Worm (Caenorhabditis elegans) whole organism, L3 larva: ENCODE results near the gene wht-3.
A peak's percentile ranks its signal among the peaks of the same experiment; 100 is the strongest.

ENCODE experiments used
- R02D3.7 ChIP-seq: fragments of 150-350 bp; optimal IDR thresholded peaks from 2 replicates; lab custom pipeline; 2014; ENCODE audit warnings: missing biosample characterization, missing genetic modification characterization
- ZK546.5 ChIP-seq: sonication (generic microtip); optimal IDR thresholded peaks from 2 replicates; lab custom pipeline; 2017; ENCODE audit warnings: missing biosample characterization, missing genetic modification characterization
- ama-1 ChIP-seq: fragments of 150-350 bp; optimal IDR thresholded peaks from 2 replicates; lab custom pipeline; 2018
- ceh-16 ChIP-seq: sonication (generic microtip); optimal IDR thresholded peaks from 2 replicates; lab custom pipeline; 2017; ENCODE audit warnings: missing biosample characterization, missing genetic modification characterization
- ceh-28 ChIP-seq: fragments of 150-350 bp; optimal IDR thresholded peaks from 2 replicates; lab custom pipeline; 2014; ENCODE audit warnings: missing biosample characterization, missing genetic modification reagents, missing genetic modification characterization
- egl-27 ChIP-seq: sonication (generic microtip); optimal IDR thresholded peaks from 4 replicates; lab custom pipeline; 2017; ENCODE audit warnings: missing biosample characterization, missing genetic modification reagents, missing genetic modification characterization
- elt-1 ChIP-seq: fragments of 150-350 bp; optimal IDR thresholded peaks from 2 replicates; lab custom pipeline; 2014; ENCODE audit warnings: missing biosample characterization, missing genetic modification characterization
- elt-2 ChIP-seq: sonication (generic microtip); optimal IDR thresholded peaks from 2 replicates; lab custom pipeline; 2016; ENCODE audit warnings: missing genetic modification reagents, mild to moderate bottlenecking, missing genetic modification characterization, missing compliant biosample characterization
- elt-3 ChIP-seq, 3 experiments: fragments of 150-350 bp in 1 of 3; sonication (generic microtip) in 2 of 3; optimal IDR thresholded peaks; 2 replicates in 2 of 3; 4 replicates in 1 of 3; lab custom pipeline; 2014 to 2017; ENCODE audit warnings: missing biosample characterization in 3 of 3, missing genetic modification characterization in 3 of 3
- eor-1 ChIP-seq, 2 experiments: fragments of 150-350 bp; optimal IDR thresholded peaks; 2 replicates each; lab custom pipeline; 2014 to 2018; ENCODE audit warnings: missing biosample characterization in 2 of 2, missing genetic modification characterization in 2 of 2
- fos-1 ChIP-seq: fragments of 150-350 bp; optimal IDR thresholded peaks from 2 replicates; lab custom pipeline; 2014; ENCODE audit warnings: missing biosample characterization, missing genetic modification characterization
- hmg-11 ChIP-seq: sonication (generic microtip); optimal IDR thresholded peaks from 2 replicates; lab custom pipeline; 2016; ENCODE audit warnings: missing genetic modification characterization, missing compliant biosample characterization
- jun-1 ChIP-seq: fragments of 150-350 bp; optimal IDR thresholded peaks from 2 replicates; lab custom pipeline; 2014; ENCODE audit warnings: missing biosample characterization, missing genetic modification reagents, missing genetic modification characterization
- lin-15B ChIP-seq: fragments of 150-350 bp; optimal IDR thresholded peaks from 2 replicates; lab custom pipeline; 2014; ENCODE audit warnings: missing biosample characterization, missing genetic modification characterization
- lin-39 ChIP-seq: fragments of 150-350 bp; optimal IDR thresholded peaks from 2 replicates; lab custom pipeline; 2018; ENCODE audit warnings: missing biosample characterization, missing genetic modification reagents, missing genetic modification characterization
- lsy-12 ChIP-seq: sonication (generic microtip); optimal IDR thresholded peaks from 2 replicates; lab custom pipeline; 2016; ENCODE audit warnings: mild to moderate bottlenecking, missing genetic modification characterization, missing compliant biosample characterization
- mml-1 ChIP-seq: fragments of 150-350 bp; sonication (generic microtip); optimal IDR thresholded peaks from 3 replicates; lab custom pipeline; 2014; ENCODE audit warnings: missing biosample characterization, missing genetic modification characterization
- nhr-11 ChIP-seq: fragments of 150-350 bp; optimal IDR thresholded peaks from 2 replicates; lab custom pipeline; 2014; ENCODE audit warnings: missing biosample characterization, missing genetic modification characterization
- nhr-23 ChIP-seq: fragments of 150-350 bp; optimal IDR thresholded peaks from 2 replicates; lab custom pipeline; 2014; ENCODE audit warnings: missing biosample characterization, missing genetic modification reagents, missing genetic modification characterization
- nhr-25 ChIP-seq: sonication (generic microtip); optimal IDR thresholded peaks from 2 replicates; lab custom pipeline; 2017; ENCODE audit warnings: missing biosample characterization, missing genetic modification characterization
- nhr-28 ChIP-seq: fragments of 150-350 bp; optimal IDR thresholded peaks from 2 replicates; lab custom pipeline; 2014; ENCODE audit warnings: missing biosample characterization, missing genetic modification characterization
- nhr-43 ChIP-seq: sonication (generic microtip); optimal IDR thresholded peaks from 2 replicates; lab custom pipeline; 2016; ENCODE audit warnings: mild to moderate bottlenecking, missing genetic modification characterization, missing compliant biosample characterization; ENCODE audit not compliant: poor library complexity, severe bottlenecking
- nhr-67 ChIP-seq: fragments of 150-350 bp; optimal IDR thresholded peaks from 2 replicates; lab custom pipeline; 2014; ENCODE audit warnings: missing biosample characterization, missing genetic modification characterization
- nhr-77 ChIP-seq: fragments of 150-350 bp; optimal IDR thresholded peaks from 2 replicates; lab custom pipeline; 2014; ENCODE audit warnings: missing biosample characterization, missing genetic modification characterization
- pha-4 ChIP-seq: fragments of 150-350 bp; optimal IDR thresholded peaks from 2 replicates; lab custom pipeline; 2014; ENCODE audit warnings: missing biosample characterization, missing genetic modification reagents, missing genetic modification characterization
- pqm-1 ChIP-seq: fragments of 150-350 bp; optimal IDR thresholded peaks from 2 replicates; lab custom pipeline; 2017; ENCODE audit warnings: missing biosample characterization, missing genetic modification characterization, inconsistent platforms
- sea-2 ChIP-seq: fragments of 150-350 bp; sonication (generic microtip); optimal IDR thresholded peaks from 4 replicates; lab custom pipeline; 2014; ENCODE audit warnings: missing biosample characterization, missing genetic modification reagents, missing genetic modification characterization
- skn-1 ChIP-seq: fragments of 150-350 bp; optimal IDR thresholded peaks from 2 replicates; lab custom pipeline; 2014; ENCODE audit warnings: missing biosample characterization, missing genetic modification characterization
- snpc-4 ChIP-seq: fragments of 150-350 bp; optimal IDR thresholded peaks from 2 replicates; lab custom pipeline; 2014; ENCODE audit warnings: missing biosample characterization, missing genetic modification characterization
- tbx-2 ChIP-seq: sonication (generic microtip); optimal IDR thresholded peaks from 2 replicates; lab custom pipeline; 2016; ENCODE audit warnings: mild to moderate bottlenecking, missing genetic modification characterization, missing compliant biosample characterization
- unc-39 ChIP-seq: sonication (generic microtip); optimal IDR thresholded peaks from 4 replicates; lab custom pipeline; 2017; ENCODE audit warnings: missing biosample characterization, missing genetic modification characterization
- unc-62 ChIP-seq: fragments of 150-350 bp; sonication (generic microtip); optimal IDR thresholded peaks from 4 replicates; lab custom pipeline; 2014; ENCODE audit warnings: missing biosample characterization, missing genetic modification reagents, missing genetic modification characterization
- zag-1 ChIP-seq: fragments of 150-350 bp; optimal IDR thresholded peaks from 2 replicates; lab custom pipeline; 2014; ENCODE audit warnings: missing biosample characterization, missing genetic modification characterization
- ztf-11 ChIP-seq: fragments of 150-350 bp; optimal IDR thresholded peaks from 2 replicates; lab custom pipeline; 2014; ENCODE audit warnings: missing biosample characterization, missing genetic modification characterization
- ztf-4 ChIP-seq: fragments of 150-350 bp; optimal IDR thresholded peaks from 2 replicates; lab custom pipeline; 2014; ENCODE audit warnings: missing biosample characterization, missing genetic modification characterization

wht-3 gene

DNA sequence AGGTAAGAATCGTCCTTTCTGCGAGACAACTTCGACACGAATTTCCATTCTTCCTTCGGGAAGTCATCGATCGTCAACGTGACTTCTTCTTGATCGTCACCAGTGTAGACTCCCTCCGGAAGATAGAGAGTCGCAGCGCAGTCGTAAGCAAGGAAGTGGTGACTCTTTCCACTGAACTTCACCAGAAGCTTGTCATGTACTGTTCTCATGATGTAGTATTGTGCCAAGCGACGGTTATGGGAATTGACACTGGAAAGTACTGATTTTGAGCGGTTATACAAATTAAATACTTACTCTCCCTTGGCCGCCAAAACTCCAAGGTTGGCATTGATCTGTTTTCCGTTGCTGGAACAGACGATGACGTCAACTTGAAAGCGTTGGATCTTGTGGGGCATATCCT is 24.1 kb upstream of the wht-3 start:
- TF ChIP-seq zag-1 (tag; lab: Kevin White, UChicago), result no peak

DNA sequence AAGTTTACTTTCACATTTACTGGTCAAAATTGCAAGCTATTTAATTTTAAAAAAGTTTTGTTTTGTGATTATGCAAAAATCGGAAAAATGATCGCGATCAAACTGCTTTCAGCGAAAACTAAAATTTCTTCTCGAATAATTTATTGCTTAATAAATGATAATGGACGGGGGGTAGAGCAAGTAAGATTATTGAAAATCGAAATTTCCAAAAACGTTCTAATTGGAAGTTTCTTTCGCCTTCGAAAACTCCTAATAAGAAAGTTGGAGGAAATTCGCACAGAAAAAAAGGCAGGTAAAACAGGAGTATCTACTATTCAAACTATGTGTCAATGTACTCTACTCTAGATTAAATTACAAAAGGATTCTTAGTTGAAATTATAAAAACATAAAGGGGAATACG is 20.8 kb upstream of the wht-3 start:
- no peak for TF ChIP-seq pha-4 (tag; lab: Kevin White, UChicago)
- no peak for TF ChIP-seq nhr-11 (tag; lab: Kevin White, UChicago)
- TF ChIP-seq egl-27 (tag; lab: Kevin White, UChicago), result no peak
- no peak for TF ChIP-seq ama-1 (lab: Kevin White, UChicago)
- TF ChIP-seq hmg-11, result no peak
- no peak for TF ChIP-seq fos-1
- TF ChIP-seq nhr-23 (tag; lab: Kevin White, UChicago), result no peak
- TF ChIP-seq ztf-11 (tag; lab: Kevin White, UChicago), result no peak
- no peak for TF ChIP-seq ceh-28
- no peak for TF ChIP-seq tbx-2 (tag; lab: Kevin White, UChicago)
- no peak for TF ChIP-seq ztf-4 (tag; lab: Kevin White, UChicago)
- TF ChIP-seq jun-1 (tag; lab: Kevin White, UChicago), result no peak
- TF ChIP-seq nhr-25 (tag; lab: Kevin White, UChicago), result no peak
- TF ChIP-seq elt-1 (tag; lab: Kevin White, UChicago), result no peak
- TF ChIP-seq mml-1, result no peak
- TF ChIP-seq sea-2 (GFP tag; lab: Kevin White, UChicago), result no peak
- TF ChIP-seq nhr-43 (tag; lab: Kevin White, UChicago), result no peak
- TF ChIP-seq ZK546.5 (tag; lab: Kevin White, UChicago), result no peak
- no peak for TF ChIP-seq nhr-77
- TF ChIP-seq lin-39, result no peak

DNA sequence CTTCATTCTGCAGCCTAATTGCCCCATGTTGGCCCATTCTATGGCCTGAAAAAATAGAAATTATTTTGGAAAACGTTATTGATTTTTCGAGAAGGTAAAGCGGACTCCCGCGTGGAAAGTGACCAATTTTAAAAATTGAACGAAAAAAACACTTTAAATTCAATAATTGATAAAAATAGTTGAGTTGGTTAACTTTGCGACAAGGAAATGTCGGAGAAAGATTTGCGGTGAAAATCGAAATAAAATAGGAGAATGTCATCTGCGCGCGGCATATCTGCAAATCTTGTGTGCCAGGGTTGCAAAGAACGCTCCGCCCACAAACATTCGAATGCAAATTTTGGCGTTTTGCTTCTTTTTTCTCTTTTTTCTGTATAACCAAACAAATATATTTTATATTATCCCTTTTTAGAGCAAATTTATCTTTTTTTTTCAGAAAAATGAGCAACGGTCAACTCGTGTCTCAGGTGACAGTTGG is 19.5 kb upstream of the wht-3 start, which contains the start of the genes rnf-121 and C16C10.4:
TSS of gene rnf-121 (minus strand) at position 51 of the 475 bp plus-strand sequence.
TSS of gene C16C10.4 (plus strand) at position 434 of the 475 bp plus-strand sequence.
- TF ChIP-seq hmg-11 (peak; percentile 87), snpc-4 (tag; lab: Kevin White, UChicago) (peak; percentile 64), R02D3.7 (peak; percentile 29), nhr-23 (tag; lab: Kevin White, UChicago) (peak; percentile 55), pha-4 (tag; lab: Kevin White, UChicago) (peak; percentile 59), lsy-12 (peak; percentile 52), skn-1 (tag; lab: Kevin White, UChicago) (peak; percentile 31), lin-39 (no peak), nhr-28 (tag; lab: Kevin White, UChicago) (no peak), unc-39 (tag; lab: Kevin White, UChicago) (no peak), ceh-28 (peak; percentile 44), nhr-77 (no peak), nhr-25 (tag; lab: Kevin White, UChicago) (peak; percentile 22), elt-2 (tag; lab: Kevin White, UChicago) (peak; percentile 22), nhr-43 (tag; lab: Kevin White, UChicago) (peak; percentile 89), eor-1 (tag; optimal IDR thresholded peaks at IDR 0.05; lab: Kevin White, UChicago) (no peak), pqm-1 (tag; lab: Kevin White, UChicago) (no peak), ceh-16 (tag; lab: Kevin White, UChicago) (peak; percentile 3), nhr-67 (peak; percentile 25), unc-62 (no peak), lin-15B (tag; lab: Kevin White, UChicago) (peak; percentile 33), tbx-2 (tag; lab: Kevin White, UChicago) (peak; percentile 17)

DNA sequence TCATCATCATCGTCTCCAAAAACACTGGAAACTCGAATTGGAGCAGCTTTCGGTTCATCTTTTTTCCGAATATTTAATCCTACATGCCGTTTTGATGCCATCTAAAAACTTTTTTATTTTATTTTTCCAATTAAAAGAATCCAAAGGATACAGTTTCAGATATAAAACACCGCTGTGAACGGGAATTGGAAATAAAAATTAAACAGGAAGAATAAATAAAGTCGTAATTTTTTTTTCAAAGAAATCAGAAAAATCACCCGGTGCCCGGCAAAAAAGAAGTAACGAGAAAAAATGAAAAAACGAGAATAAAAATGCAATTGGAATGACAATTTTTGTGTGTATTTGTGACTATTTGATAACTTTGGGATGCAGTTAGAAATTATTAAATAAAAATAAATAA is 17.3 kb upstream of the wht-3 start, which contains the start of gene ccdc-55:
TSS of gene ccdc-55 (minus strand) at position 101 of the 400 bp plus-strand sequence.
- TF ChIP-seq nhr-11 (tag; lab: Kevin White, UChicago), result no peak
- TF ChIP-seq elt-1 (tag; lab: Kevin White, UChicago), result no peak
- TF ChIP-seq nhr-28 (tag; lab: Kevin White, UChicago), result no peak
- no peak for TF ChIP-seq nhr-23 (tag; lab: Kevin White, UChicago)
- no peak for TF ChIP-seq elt-3 (tag; optimal IDR thresholded peaks at IDR 0.05; lab: Kevin White, UChicago)
- TF ChIP-seq egl-27 (tag; lab: Kevin White, UChicago), result no peak
- TF ChIP-seq pqm-1 (tag; lab: Kevin White, UChicago), result no peak
- TF ChIP-seq snpc-4 (tag; lab: Kevin White, UChicago), result no peak
- TF ChIP-seq ztf-11 (tag; lab: Kevin White, UChicago), result no peak
- no peak for TF ChIP-seq R02D3.7
- TF ChIP-seq ceh-28, result no peak
- TF ChIP-seq, all 47 proteins: peak for 0
